Worm (Caenorhabditis elegans): ENCODE data around the gene M01B2.13.
"Not testable (repeated sequence)": the region's sequence is repeated elsewhere in the genome, so short reads cannot be mapped to it uniquely, and the experiment has no call there.

The M01B2.13 gene

DNA sequence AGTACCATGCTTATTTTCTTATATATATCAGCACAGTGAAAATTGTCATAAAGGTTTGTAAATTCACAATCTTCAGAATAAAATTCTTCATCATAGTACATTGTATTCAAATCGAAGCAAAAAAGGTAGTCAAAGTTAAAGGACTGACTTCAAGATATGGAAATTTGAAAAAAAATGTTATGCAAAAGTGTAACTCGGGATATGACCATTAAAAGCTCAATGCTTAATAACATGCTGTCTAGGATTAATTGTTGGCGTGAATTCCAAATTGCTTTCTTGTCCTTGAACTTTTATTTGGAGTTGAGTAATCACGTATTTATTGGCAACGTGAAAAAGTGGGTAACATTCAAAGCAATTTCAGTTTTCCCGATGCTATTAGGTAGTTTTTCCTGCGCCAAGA lies 9.0 kb upstream of the M01B2.13 start, which contains the start of gene srw-16:
srw-16 (minus strand) TSS at position 101 of the 400 bp plus-strand sequence.
- TF ChIP-seq skn-1 (tag; optimal IDR thresholded peaks at IDR 0.05): no peak
- TF ChIP-seq ceh-63 (GFP tag; optimal IDR thresholded peaks at IDR 0.05): no peak
- no peak for TF ChIP-seq mdl-1 (tag; optimal IDR thresholded peaks at IDR 0.05)
- no peak for TF ChIP-seq nhr-19 (GFP tag; conservative IDR thresholded peaks at IDR 0.05)
- TF ChIP-seq lin-39 (tag; optimal IDR thresholded peaks at IDR 0.05): no peak
- TF ChIP-seq nhr-20 (tag; optimal IDR thresholded peaks at IDR 0.05): no peak
- no peak for TF ChIP-seq unc-62 (GFP tag; optimal IDR thresholded peaks at IDR 0.05)
- no peak for TF ChIP-seq jun-1 (tag; optimal IDR thresholded peaks at IDR 0.05)
- TF ChIP-seq unc-86 (tag; optimal IDR thresholded peaks at IDR 0.05): no peak
- no peak for TF ChIP-seq lsy-2 (tag; optimal IDR thresholded peaks at IDR 0.05)
- TF ChIP-seq nhr-12 (tag; optimal IDR thresholded peaks at IDR 0.05): no peak
- TF ChIP-seq isw-1 (GFP tag; IDR thresholded peaks at IDR 0.05): no peak
- TF ChIP-seq zag-1 (tag; optimal IDR thresholded peaks at IDR 0.05): no peak
- no peak for TF ChIP-seq C16A3.4 (tag; optimal IDR thresholded peaks at IDR 0.05)
- no peak for TF ChIP-seq lin-15B (tag; optimal IDR thresholded peaks at IDR 0.05)
- no peak for TF ChIP-seq alr-1 (tag; optimal IDR thresholded peaks at IDR 0.05; ENCODE audit: borderline replicate concordance)
- TF ChIP-seq unc-30 (tag; optimal IDR thresholded peaks at IDR 0.05): no peak

DNA sequence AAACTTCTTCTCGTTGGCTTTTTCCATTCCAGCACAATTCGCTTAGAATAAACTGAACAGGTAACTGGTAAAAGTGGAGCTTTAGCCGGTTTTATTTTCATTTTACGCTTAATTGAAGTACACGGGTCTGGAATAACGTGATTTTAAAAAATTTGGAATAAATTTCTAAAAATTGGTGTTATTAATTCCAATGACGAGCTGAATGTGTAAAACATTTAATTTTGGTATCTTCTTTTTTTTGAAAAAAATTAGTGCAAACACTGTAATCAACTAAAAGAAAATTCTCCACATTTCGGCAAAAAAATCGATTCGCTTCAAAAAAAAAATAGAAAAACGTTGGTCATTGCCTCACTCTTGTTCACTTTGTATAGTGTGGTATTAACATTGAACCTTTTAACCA lies 6.5 kb upstream of the M01B2.13 start, which contains the start of gene T10H4.4:
T10H4.4 (minus strand) TSS at position 101 of the 400 bp plus-strand sequence.
- no peak for TF ChIP-seq nhr-11 (tag; optimal IDR thresholded peaks at IDR 0.05)
- TF ChIP-seq nhr-19 (GFP tag; conservative IDR thresholded peaks at IDR 0.05): no peak
- TF ChIP-seq lin-13 (GFP tag; optimal IDR thresholded peaks at IDR 0.05): no peak

- TF ChIP-seq lin-35 (GFP tag; optimal IDR thresholded peaks at IDR 0.05): no peak
- no peak for TF ChIP-seq alr-1 (tag; optimal IDR thresholded peaks at IDR 0.05; ENCODE audit: borderline replicate concordance)
- TF ChIP-seq dpl-1 (GFP tag; optimal IDR thresholded peaks at IDR 0.05): no peak
- TF ChIP-seq vab-15 (tag; optimal IDR thresholded peaks at IDR 0.05): no peak
- TF ChIP-seq fos-1 (tag; optimal IDR thresholded peaks at IDR 0.05): no peak
- TF ChIP-seq ceh-90 (tag; optimal IDR thresholded peaks at IDR 0.05): no peak
- TF ChIP-seq nhr-77 (tag; optimal IDR thresholded peaks at IDR 0.05): no peak
- TF ChIP-seq lsy-2 (tag; optimal IDR thresholded peaks at IDR 0.05): no peak
- no peak for TF ChIP-seq nhr-71 (tag; optimal IDR thresholded peaks at IDR 0.05)
- TF ChIP-seq irx-1 (tag; optimal IDR thresholded peaks at IDR 0.05): no peak
These were observed 2.6 kb upstream of the M01B2.13 start, which contains the start of gene srw-22 for ce11 chrV:15268302-15268701. Gene srw-22 (plus strand): TSS chrV:15268602.

DNA sequence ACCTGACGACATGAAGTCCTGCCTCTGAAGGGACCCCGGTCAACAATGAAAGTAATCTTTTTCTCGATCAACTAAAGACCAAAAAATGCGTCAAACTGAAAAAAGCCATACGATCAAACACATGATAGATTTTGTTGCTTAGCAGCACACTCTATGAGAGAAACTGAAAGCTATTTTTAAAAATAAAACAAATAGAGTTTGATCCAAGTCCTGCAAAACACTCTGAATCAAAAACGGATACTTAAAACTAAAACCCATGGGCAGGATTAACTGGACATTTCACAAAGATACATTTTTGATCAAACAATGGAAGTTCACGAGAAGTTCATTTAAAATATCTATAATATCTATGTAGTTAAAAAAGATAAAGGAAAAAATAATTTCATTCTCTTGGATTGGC lies 1.7 kb upstream of the M01B2.13 start, which contains the start of gene T10H4.13:
T10H4.13 (minus strand) TSS at position 101 of the 400 bp plus-strand sequence.
- TF ChIP-seq dsc-1 (tag; optimal IDR thresholded peaks at IDR 0.05) (no peak), mep-1 (tag; optimal IDR thresholded peaks at IDR 0.05) (no peak), tlp-1 (tag; optimal IDR thresholded peaks at IDR 0.05) (no peak), irx-1 (tag; optimal IDR thresholded peaks at IDR 0.05) (no peak)

ce11 chrV:15264131-15264530 lies 1.6 kb downstream of the M01B2.13 start, which contains the start of gene M01B2.12:
Gene M01B2.12 (minus strand): TSS chrV:15264231.
- TF ChIP-seq swsn-7 (tag; optimal IDR thresholded peaks at IDR 0.05) (no peak), nhr-237 (tag; optimal IDR thresholded peaks at IDR 0.05) (no peak), nhr-12 (tag; optimal IDR thresholded peaks at IDR 0.05) (no peak)

DNA sequence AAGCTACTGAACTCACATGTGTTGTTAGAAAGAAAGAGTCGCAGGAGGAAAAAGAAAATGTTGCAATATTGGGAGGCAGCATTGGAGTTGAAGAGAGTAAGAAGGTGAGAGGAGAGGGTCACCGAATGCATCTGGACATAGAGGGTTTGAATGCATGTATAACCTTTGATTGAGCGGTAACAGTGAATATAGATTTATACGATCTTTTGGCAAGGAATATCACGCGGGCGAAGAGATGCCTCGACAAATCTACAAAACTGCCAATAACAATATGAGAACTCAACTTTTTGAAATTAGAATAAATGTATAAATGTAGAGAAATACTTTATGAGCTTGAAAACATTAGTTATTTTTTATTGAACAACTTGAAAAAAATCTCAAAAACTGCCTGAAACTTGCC lies 3.4 kb downstream of the M01B2.13 start, which contains the start of gene M01B2.10:
M01B2.10 (minus strand) TSS at position 101 of the 400 bp plus-strand sequence.
- TF ChIP-seq skn-1, nhr-237, swsn-7 (tag; optimal IDR thresholded peaks at IDR 0.05): not testable (repeated sequence)
